Fruit fly (Drosophila melanogaster) whole organism, pupa: ENCODE results near the gene Polr2H.

Experiments
- CG12605 ChIP-seq: fragments of 200-800 bp; sonication (Bioruptor generic); IDR thresholded peaks from 2 replicates; pipeline ENCODE4 v1.3.6; 2022; ENCODE audit warnings: missing biosample characterization, missing genetic modification characterization
- CG15710 ChIP-seq: fragments of 200-800 bp; sonication (Bioruptor generic); optimal IDR thresholded peaks from 2 replicates; lab custom pipeline; 2018; ENCODE audit warnings: missing biosample characterization, mild to moderate bottlenecking, missing genetic modification characterization, moderate library complexity
- CG17806 ChIP-seq: fragments of 200-800 bp; sonication (Bioruptor generic); optimal IDR thresholded peaks from 2 replicates; lab custom pipeline; 2018; ENCODE audit warnings: missing biosample characterization, mild to moderate bottlenecking, missing genetic modification characterization, moderate library complexity
- CG32121 ChIP-seq: fragments of 200-800 bp; sonication (Bioruptor generic); IDR thresholded peaks from 2 replicates; pipeline ENCODE4 v1.3.6; 2022; ENCODE audit warnings: missing biosample characterization, missing genetic modification characterization
- CG4496 ChIP-seq: fragments of 200-800 bp; sonication (Bioruptor generic); IDR thresholded peaks from 3 replicates; pipeline ENCODE4 v1.3.6; 2022; ENCODE audit warnings: missing biosample characterization, missing genetic modification characterization
- CG8159 ChIP-seq: fragments of 200-800 bp; sonication (Bioruptor generic); optimal IDR thresholded peaks from 3 replicates; lab custom pipeline; 2018; ENCODE audit warnings: missing biosample characterization, mild to moderate bottlenecking, missing genetic modification characterization, moderate library complexity
- CG8301 ChIP-seq: fragments of 200-800 bp; sonication (Bioruptor generic); optimal IDR thresholded peaks from 2 replicates; lab custom pipeline; 2018; ENCODE audit warnings: missing biosample characterization, mild to moderate bottlenecking, missing genetic modification characterization
- D1 ChIP-seq: fragments of 200-800 bp; sonication (Bioruptor generic); optimal IDR thresholded peaks from 2 replicates; lab custom pipeline; 2018; ENCODE audit warnings: missing biosample characterization, mild to moderate bottlenecking, missing genetic modification characterization, moderate library complexity
- Ets98B ChIP-seq: fragments of 200-800 bp; sonication (Bioruptor generic); IDR thresholded peaks from 2 replicates; pipeline ENCODE4 v1.3.6; 2022; ENCODE audit warnings: missing biosample characterization, missing genetic modification characterization
- fd96Ca ChIP-seq: fragments of 200-800 bp; sonication (Bioruptor generic); IDR thresholded peaks from 3 replicates; pipeline ENCODE4 v1.3.6; 2022; ENCODE audit warnings: missing biosample characterization, missing genetic modification characterization
- rn ChIP-seq: fragments of 200-800 bp; sonication (Bioruptor generic); IDR thresholded peaks from 2 replicates; pipeline ENCODE4 v1.3.6; 2022; ENCODE audit warnings: missing biosample characterization, missing genetic modification characterization

Gene Polr2H

dm6 chr3L:21770328-21770727 lies 41.6 kb downstream of the Polr2H start, which contains the start of gene Syn1:
TSS of gene Syn1 (minus strand) at chr3L:21770534.
- TF ChIP-seq CG4496 (peak; percentile 41; the same call in 2 of the 3 replicates), CG17806 (tag; lab: Kevin White, UChicago) (no peak), CG12605 (GFP tag; lab: Robert Waterston, UW) (peak; percentile 51), fd96Ca (GFP tag; lab: Robert Waterston, UW) (no peak), rn (GFP tag; lab: Robert Waterston, UW) (no peak), CG8159 (tag; lab: Kevin White, UChicago) (no peak), Ets98B (GFP tag; lab: Robert Waterston, UW) (0 out of 2 replicates have a peak, but pooled peaks have one; percentile 19), D1 (tag; lab: Kevin White, UChicago) (no peak), CG32121 (no peak)

dm6 chr3L:21773855-21774254 lies 45.1 kb downstream of the Polr2H start:
- TF ChIP-seq CG15710 (tag; lab: Kevin White, UChicago) (no peak), D1 (tag; lab: Kevin White, UChicago) (peak; percentile 1), CG8301 (tag; lab: Kevin White, UChicago) (no peak)
